Fruit fly (Drosophila melanogaster) whole organism, embryonic: ENCODE data around the gene CG9717.

Experiments
- Adf1 ChIP-seq: fragments of 200-800 bp; sonication (Bioruptor generic); IDR thresholded peaks from 2 replicates; pipeline ENCODE4 v1.3.6; 2022; ENCODE audit warnings: missing biosample characterization, missing genetic modification characterization
- B-H1 ChIP-seq: fragments of 200-800 bp; sonication (Bioruptor generic); IDR thresholded peaks from 3 replicates; pipeline ENCODE4 v1.3.6; 2022; ENCODE audit warnings: missing biosample characterization, missing genetic modification characterization
- CG10274 ChIP-seq: fragments of 200-800 bp; sonication (Bioruptor generic); optimal IDR thresholded peaks from 3 replicates; lab custom pipeline; 2017; ENCODE audit warnings: missing biosample characterization, mild to moderate bottlenecking, missing genetic modification characterization
- CG10431 ChIP-seq: fragments of 200-800 bp; sonication (Bioruptor generic); optimal IDR thresholded peaks from 3 replicates; lab custom pipeline; 2018; ENCODE audit warnings: missing biosample characterization, mild to moderate bottlenecking, missing genetic modification characterization
- CG11247 ChIP-seq: fragments of 200-800 bp; sonication (Bioruptor generic); IDR thresholded peaks from 2 replicates; pipeline ENCODE4 v1.3.6; 2022; ENCODE audit warnings: missing biosample characterization, missing genetic modification characterization
- CG12219 ChIP-seq: fragments of 200-800 bp; sonication (Bioruptor generic); optimal IDR thresholded peaks from 3 replicates; lab custom pipeline; 2018; ENCODE audit warnings: missing biosample characterization, mild to moderate bottlenecking, missing genetic modification characterization
- CG12236 ChIP-seq: fragments of 200-800 bp; sonication (Bioruptor generic); optimal IDR thresholded peaks from 2 replicates; lab custom pipeline; 2016; ENCODE audit warnings: missing biosample characterization, missing genetic modification characterization
- CG12769 ChIP-seq: fragments of 200-800 bp; sonication (Bioruptor generic); optimal IDR thresholded peaks from 2 replicates; lab custom pipeline; 2019; ENCODE audit warnings: missing biosample characterization, mild to moderate bottlenecking, missing genetic modification characterization, moderate library complexity
- CG13123 ChIP-seq: fragments of 200-800 bp; sonication (Bioruptor generic); optimal IDR thresholded peaks from 2 replicates; lab custom pipeline; 2016; ENCODE audit warnings: missing biosample characterization, missing genetic modification characterization
- CG1529 ChIP-seq: fragments of 200-800 bp; sonication (Bioruptor generic); optimal IDR thresholded peaks from 3 replicates; lab custom pipeline; 2018; ENCODE audit warnings: missing biosample characterization, missing genetic modification characterization
- CG17186 ChIP-seq: fragments of 200-800 bp; sonication (Bioruptor generic); optimal IDR thresholded peaks from 3 replicates; lab custom pipeline; 2017; ENCODE audit warnings: missing biosample characterization, missing genetic modification reagents, missing genetic modification characterization
- CG17359 ChIP-seq: fragments of 200-800 bp; sonication (Bioruptor generic); optimal IDR thresholded peaks from 3 replicates; lab custom pipeline; 2018; ENCODE audit warnings: missing biosample characterization, mild to moderate bottlenecking, missing genetic modification characterization, moderate library complexity
- CG17612 ChIP-seq: fragments of 200-800 bp; sonication (Bioruptor generic); IDR thresholded peaks from 2 replicates; pipeline ENCODE4 v1.3.6; 2022; ENCODE audit warnings: missing biosample characterization, missing genetic modification characterization
- CG2116 ChIP-seq: fragments of 200-800 bp; sonication (Bioruptor generic); optimal IDR thresholded peaks from 3 replicates; lab custom pipeline; 2018; ENCODE audit warnings: missing biosample characterization, mild to moderate bottlenecking, missing genetic modification characterization
- CG2120 ChIP-seq: fragments of 200-800 bp; sonication (Bioruptor generic); optimal IDR thresholded peaks from 3 replicates; lab custom pipeline; 2016; ENCODE audit warnings: missing biosample characterization, missing genetic modification characterization
- CG2889 ChIP-seq: fragments of 200-800 bp; sonication (Bioruptor generic); IDR thresholded peaks from 3 replicates; pipeline ENCODE4 v1.3.6; 2022; ENCODE audit warnings: missing biosample characterization, missing genetic modification characterization
- CG3281 ChIP-seq: fragments of 200-800 bp; sonication (Bioruptor generic); optimal IDR thresholded peaks from 3 replicates; lab custom pipeline; 2017; ENCODE audit warnings: missing biosample characterization, mild to moderate bottlenecking, missing genetic modification characterization
- CG4854 ChIP-seq: fragments of 200-800 bp; sonication (Bioruptor generic); optimal IDR thresholded peaks from 2 replicates; lab custom pipeline; 2016; ENCODE audit warnings: missing biosample characterization, missing genetic modification characterization, inconsistent platforms
- CG6765 ChIP-seq: fragments of 200-800 bp; sonication (Bioruptor generic); optimal IDR thresholded peaks from 3 replicates; lab custom pipeline; 2017; ENCODE audit warnings: missing biosample characterization, mild to moderate bottlenecking, missing genetic modification characterization
- CG7556 ChIP-seq: fragments of 200-800 bp; sonication (Bioruptor generic); optimal IDR thresholded peaks from 2 replicates; lab custom pipeline; 2017; ENCODE audit warnings: missing biosample characterization, mild to moderate bottlenecking, missing genetic modification characterization
- CG8089 ChIP-seq: fragments of 200-800 bp; sonication (Bioruptor generic); optimal IDR thresholded peaks from 3 replicates; lab custom pipeline; 2016; ENCODE audit warnings: missing biosample characterization, missing genetic modification characterization
- CTCF ChIP-seq: fragments of 200-800 bp; sonication (Bioruptor generic); optimal IDR thresholded peaks from 2 replicates; lab custom pipeline; 2017; ENCODE audit warnings: missing biosample characterization, mild to moderate bottlenecking, missing genetic modification characterization, moderate library complexity
- Fer1 ChIP-seq: fragments of 200-800 bp; sonication (Bioruptor generic); optimal IDR thresholded peaks from 2 replicates; lab custom pipeline; 2017; ENCODE audit warnings: missing biosample characterization, mild to moderate bottlenecking, missing genetic modification characterization
- HHEX ChIP-seq: fragments of 200-800 bp; sonication (Bioruptor generic); optimal IDR thresholded peaks from 3 replicates; lab custom pipeline; 2017; ENCODE audit warnings: missing biosample characterization, mild to moderate bottlenecking, missing genetic modification characterization, missing genetic modification reagents
- HmgZ ChIP-seq: fragments of 200-800 bp; sonication (Bioruptor generic); optimal IDR thresholded peaks from 2 replicates; lab custom pipeline; 2018; ENCODE audit warnings: missing biosample characterization, mild to moderate bottlenecking, missing genetic modification characterization
- Max ChIP-seq: fragments of 200-800 bp; sonication (Bioruptor generic); optimal IDR thresholded peaks from 2 replicates; lab custom pipeline; 2016; ENCODE audit warnings: missing biosample characterization, mild to moderate bottlenecking, missing genetic modification characterization
- NK7.1 ChIP-seq: fragments of 200-800 bp; sonication (Bioruptor generic); optimal IDR thresholded peaks from 3 replicates; lab custom pipeline; 2016; ENCODE audit warnings: missing biosample characterization, missing genetic modification characterization
- Nf-YC ChIP-seq: fragments of 200-800 bp; optimal IDR thresholded peaks from 3 replicates; lab custom pipeline; 2019; ENCODE audit warnings: missing biosample characterization, mild to moderate bottlenecking, missing genetic modification characterization, moderate library complexity
- Oli ChIP-seq: fragments of 200-800 bp; sonication (Bioruptor generic); optimal IDR thresholded peaks from 2 replicates; lab custom pipeline; 2018; ENCODE audit warnings: missing biosample characterization, mild to moderate bottlenecking, missing genetic modification characterization, moderate library complexity
- Sry-β ChIP-seq: fragments of 200-800 bp; sonication (Bioruptor generic); optimal IDR thresholded peaks from 2 replicates; lab custom pipeline; 2018; ENCODE audit warnings: missing biosample characterization, mild to moderate bottlenecking, missing genetic modification characterization, moderate library complexity
- bowl ChIP-seq: fragments of 200-800 bp; sonication (Bioruptor generic); IDR thresholded peaks from 2 replicates; pipeline ENCODE4 v1.3.6; 2022; ENCODE audit warnings: missing biosample characterization, missing genetic modification characterization
- bsh ChIP-seq, 2 experiments: fragments of 200-800 bp; sonication (Bioruptor generic); optimal IDR thresholded peaks; 2 replicates each; lab custom pipeline; 2017 to 2018; ENCODE audit warnings: mild to moderate bottlenecking in 2 of 2, missing biosample characterization in 2 of 2, missing genetic modification characterization in 2 of 2, moderate library complexity in 1 of 2
- cad ChIP-seq: fragments of >200 bp; optimal IDR thresholded peaks from 2 replicates; lab custom pipeline; 2017; ENCODE audit warnings: missing biosample characterization, missing genetic modification characterization
- danr ChIP-seq: fragments of 200-800 bp; sonication (Bioruptor generic); IDR thresholded peaks from 2 replicates; pipeline ENCODE4 v1.3.6; 2022; ENCODE audit warnings: missing biosample characterization, missing genetic modification characterization
- dimm ChIP-seq: fragments of 200-800 bp; sonication (Bioruptor generic); IDR thresholded peaks from 2 replicates; pipeline ENCODE4 v1.3.6; 2022; ENCODE audit warnings: missing biosample characterization, missing genetic modification characterization
- exex ChIP-seq: fragments of 200-800 bp; sonication (Bioruptor generic); optimal IDR thresholded peaks from 4 replicates; lab custom pipeline; 2018; ENCODE audit warnings: missing biosample characterization, mild to moderate bottlenecking, missing genetic modification characterization, moderate library complexity
- fd102C ChIP-seq: fragments of 200-800 bp; sonication (Bioruptor generic); optimal IDR thresholded peaks from 2 replicates; lab custom pipeline; 2018; ENCODE audit warnings: missing biosample characterization, mild to moderate bottlenecking, missing genetic modification characterization, moderate library complexity
- fd3F ChIP-seq: fragments of 200-800 bp; sonication (Bioruptor generic); optimal IDR thresholded peaks from 2 replicates; lab custom pipeline; 2018; ENCODE audit warnings: missing biosample characterization, mild to moderate bottlenecking, missing genetic modification characterization, moderate library complexity
- gcm ChIP-seq: fragments of 200-800 bp; sonication (Bioruptor generic); optimal IDR thresholded peaks from 2 replicates; lab custom pipeline; 2019; ENCODE audit warnings: missing biosample characterization, mild to moderate bottlenecking, missing genetic modification characterization, moderate library complexity
- gcm2 ChIP-seq: fragments of 200-800 bp; sonication (Bioruptor generic); optimal IDR thresholded peaks from 2 replicates; lab custom pipeline; 2016; ENCODE audit warnings: missing biosample characterization, missing genetic modification characterization
- lbe ChIP-seq: fragments of 200-800 bp; sonication (Bioruptor generic); optimal IDR thresholded peaks from 2 replicates; lab custom pipeline; 2016; ENCODE audit warnings: missing biosample characterization, mild to moderate bottlenecking, missing genetic modification characterization
- nau ChIP-seq: fragments of 200-800 bp; sonication (Bioruptor generic); optimal IDR thresholded peaks from 3 replicates; lab custom pipeline; 2017; ENCODE audit warnings: missing biosample characterization, mild to moderate bottlenecking, missing genetic modification characterization, missing genetic modification reagents
- pb ChIP-seq: fragments of 200-800 bp; sonication (Bioruptor generic); optimal IDR thresholded peaks from 3 replicates; lab custom pipeline; 2016; ENCODE audit warnings: missing biosample characterization, missing genetic modification characterization
- pita ChIP-seq: fragments of 200-800 bp; sonication (Bioruptor generic); optimal IDR thresholded peaks from 2 replicates; lab custom pipeline; 2017; ENCODE audit warnings: missing biosample characterization, mild to moderate bottlenecking, missing genetic modification characterization
- psq ChIP-seq: fragments of 200-800 bp; sonication (Bioruptor generic); optimal IDR thresholded peaks from 2 replicates; lab custom pipeline; 2017; ENCODE audit warnings: missing biosample characterization, missing genetic modification characterization
- run ChIP-seq: fragments of 200-800 bp; sonication (Bioruptor generic); optimal IDR thresholded peaks from 3 replicates; lab custom pipeline; 2018; ENCODE audit warnings: missing biosample characterization, mild to moderate bottlenecking, missing genetic modification characterization
- sim ChIP-seq: fragments of 200-800 bp; sonication (Bioruptor generic); IDR thresholded peaks from 2 replicates; pipeline ENCODE4 v1.3.6; 2022; ENCODE audit warnings: missing biosample characterization, missing genetic modification characterization
- slbo ChIP-seq: fragments of 200-800 bp; sonication (Bioruptor generic); IDR thresholded peaks from 2 replicates; pipeline ENCODE4 v1.3.6; 2022; ENCODE audit warnings: missing biosample characterization, missing genetic modification characterization
- slp2 ChIP-seq: fragments of 200-800 bp; sonication (Bioruptor generic); optimal IDR thresholded peaks from 2 replicates; lab custom pipeline; 2016; ENCODE audit warnings: missing biosample characterization, missing genetic modification characterization
- usp ChIP-seq: fragments of >200 bp; optimal IDR thresholded peaks from 2 replicates; lab custom pipeline; 2017; ENCODE audit warnings: missing biosample characterization, missing genetic modification characterization
- z ChIP-seq: fragments of 200-800 bp; sonication (Bioruptor generic); IDR thresholded peaks from 3 replicates; pipeline ENCODE4 v1.3.6; 2022; ENCODE audit warnings: missing biosample characterization, missing genetic modification characterization

CG9717 gene

DNA sequence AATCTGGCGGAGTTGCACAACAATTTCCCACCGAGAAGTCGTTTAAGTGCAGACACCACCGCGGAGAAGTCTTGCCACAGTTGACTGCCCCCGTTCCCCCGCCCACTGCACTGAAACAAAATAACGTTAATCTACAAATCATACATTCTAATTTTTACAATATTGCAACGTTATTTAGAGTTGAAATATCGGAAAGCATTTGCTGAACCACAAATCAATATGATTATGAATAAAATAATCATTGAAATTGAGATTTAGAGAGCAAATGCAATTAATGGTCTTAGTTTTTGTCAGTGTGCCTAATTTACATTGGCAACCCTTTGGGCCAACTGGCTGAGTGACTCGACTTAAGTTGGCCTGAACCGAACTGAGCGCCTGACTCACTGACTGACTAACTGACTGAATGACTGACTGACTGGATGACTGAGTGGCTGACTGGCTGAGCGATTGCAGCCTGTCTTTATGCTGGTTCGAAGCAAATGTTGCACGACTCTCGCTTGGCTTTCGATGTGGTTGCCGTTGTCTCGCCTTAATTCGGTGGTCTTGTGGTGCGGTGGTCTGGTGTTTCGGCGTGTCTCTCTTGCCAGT lies 16.5 kb downstream of the CG9717 start (continued):
- TF ChIP-seq CG17186 (peak; percentile 28), gcm2 (GFP tag; lab: Kevin White, UChicago) (peak; percentile 36), B-H1 (GFP tag; lab: Robert Waterston, UW) (peak; percentile 64), Oli (tag; lab: Kevin White, UChicago) (peak; percentile 87), CG12219 (GFP tag; lab: Kevin White, UChicago) (peak; percentile 82), Max (GFP tag; lab: Kevin White, UChicago) (peak; percentile 41), slp2 (peak; percentile 23), fd3F (GFP tag; lab: Kevin White, UChicago) (peak; percentile 61), Fer1 (GFP tag; lab: Kevin White, UChicago) (no peak), danr (GFP tag; lab: Robert Waterston, UW) (peak; percentile 41; the same call in 1 of the 2 replicates), CG11247 (peak; percentile 52), slbo (peak; percentile 65), bsh (GFP tag; optimal IDR thresholded peaks at IDR 0.05; lab: Kevin White, UChicago) (peak; percentile 69 to 93), CG10431 (peak; percentile 35), CG12769 (peak; percentile 90), CG17359 (tag; lab: Kevin White, UChicago) (peak; percentile 91), fd102C (GFP tag; lab: Kevin White, UChicago) (no peak), CG8089 (peak; percentile 51), CG6765 (GFP tag; lab: Kevin White, UChicago) (no peak), CG2116 (peak; percentile 14), NK7.1 (GFP tag; lab: Kevin White, UChicago) (peak; percentile 46), CTCF (GFP tag; lab: Kevin White, UChicago) (no peak), CG13123 (GFP tag; lab: Kevin White, UChicago) (peak; percentile 56), HHEX (GFP tag; lab: Kevin White, UChicago) (peak; percentile 79), psq (GFP tag; lab: Kevin White, UChicago) (no peak), lbe (GFP tag; lab: Kevin White, UChicago) (peak; percentile 87), CG12236 (peak; percentile 62), pita (GFP tag; lab: Kevin White, UChicago) (no peak), bowl (no peak), usp (no peak), nau (GFP tag; lab: Kevin White, UChicago) (no peak), CG2889 (peak; percentile 42; the same call in 1 of the 3 replicates), CG10274 (peak; percentile 28), CG7556 (peak; percentile 82), Adf1 (GFP tag; lab: Robert Waterston, UW) (no peak), z (GFP tag; lab: Robert Waterston, UW) (no peak), CG4854 (peak; percentile 20), CG3281 (GFP tag; lab: Kevin White, UChicago) (peak; percentile 54), CG17612 (peak; percentile 36; the same call in 1 of the 2 replicates), sim (GFP tag; lab: Robert Waterston, UW) (peak; percentile 69; the same call in 1 of the 2 replicates), cad (GFP tag; lab: Kevin White, UChicago) (no peak), Sry-β (GFP tag; lab: Kevin White, UChicago) (peak; percentile 28), HmgZ (tag; lab: Kevin White, UChicago) (peak; percentile 66), pb (GFP tag; lab: Kevin White, UChicago) (peak; percentile 68), Nf-YC (tag; lab: Kevin White, UChicago) (no peak), exex (tag; lab: Kevin White, UChicago) (peak; percentile 5), run (peak; percentile 64), gcm (GFP tag; lab: Kevin White, UChicago) (peak; percentile 82), CG1529 (GFP tag; lab: Kevin White, UChicago) (peak; percentile 77), dimm (GFP tag; lab: Robert Waterston, UW) (peak; percentile 83), CG2120 (GFP tag; lab: Kevin White, UChicago) (peak; percentile 54)
